Worm (Caenorhabditis elegans): ENCODE results near the gene fbxa-89.

The fbxa-89 gene

ce11 chrIII:12250114-12250792 lies 14.3 kb downstream of the fbxa-89 start, which contains the start of the genes tim-1 and Y75B8A.23 (continued):
- no peak for TF ChIP-seq F26F4.8 (GFP tag; conservative IDR thresholded peaks at IDR 0.05)
- peak; percentile 79 for TF ChIP-seq sdz-12 (GFP tag; optimal IDR thresholded peaks at IDR 0.05)
- peak; percentile 99 for TF ChIP-seq snpc-4 (tag; optimal IDR thresholded peaks at IDR 0.05)
- peak; percentile 92 for TF ChIP-seq nhr-28 (tag; optimal IDR thresholded peaks at IDR 0.05)
- TF ChIP-seq attf-4 (tag; optimal IDR thresholded peaks at IDR 0.05) = no peak
- TF ChIP-seq set-16 (GFP tag; IDR thresholded peaks at IDR 0.05) = peak; percentile 26; the same call in 1 of the 2 replicates
- no peak for TF ChIP-seq zag-1 (tag; optimal IDR thresholded peaks at IDR 0.05)

- TF ChIP-seq pha-4 (GFP tag; IDR thresholded peaks at IDR 0.05) (peak; percentile 12; the same call in 1 of the 2 replicates), pha-4 (tag; optimal IDR thresholded peaks at IDR 0.05) (no peak), pqm-1 (tag; optimal IDR thresholded peaks at IDR 0.05) (no peak)
Observed at ce11 chrIII:12251178-12251577, 15.2 kb downstream of the fbxa-89 start.

DNA sequence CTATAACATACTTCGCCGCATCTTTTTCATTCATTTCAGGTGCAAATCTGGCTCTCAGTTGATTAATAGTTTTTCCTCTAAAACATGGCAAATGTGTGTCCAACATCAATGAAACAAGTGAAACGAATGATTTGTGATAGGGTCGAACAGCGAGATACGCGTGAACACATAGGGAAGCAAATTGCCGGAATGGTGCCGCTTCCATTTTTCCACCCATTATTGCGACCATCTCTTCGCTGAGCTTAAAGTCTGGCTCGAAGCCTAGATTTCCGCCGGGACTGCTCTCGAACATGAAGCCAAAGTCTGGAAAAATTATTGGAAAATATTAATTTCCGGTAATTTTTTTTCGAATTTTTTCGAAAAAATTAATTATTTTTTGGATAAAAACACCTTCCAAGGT lies 17.4 kb downstream of the fbxa-89 start:
- TF ChIP-seq aha-1 (tag) (peak; percentile 91), arid-1 (GFP tag; conservative IDR thresholded peaks at IDR 0.05) (no peak), aly-2 (tag; optimal IDR thresholded peaks at IDR 0.05) (no peak)

- TF ChIP-seq F26F4.8 (GFP tag; conservative IDR thresholded peaks at IDR 0.05) = 0 out of 2 replicates have a peak, but pooled peaks have one; percentile 5
- TF ChIP-seq set-16 (GFP tag; IDR thresholded peaks at IDR 0.05) = peak; percentile 56
- TF ChIP-seq lin-38 (GFP tag; IDR thresholded peaks at IDR 0.05) = no peak
- TF ChIP-seq ama-1 (optimal IDR thresholded peaks at IDR 0.05) = no peak
Observed at ce11 chrIII:12259793-12260192, 23.8 kb downstream of the fbxa-89 start.

- TF ChIP-seq unc-62 (GFP tag; optimal IDR thresholded peaks at IDR 0.05 in 1 of 2) = peak in 1 of 2 experiments; percentile 93
- TF ChIP-seq unc-62 (tag; optimal IDR thresholded peaks at IDR 0.05) = no peak
- no peak for TF ChIP-seq zip-2 (tag; optimal IDR thresholded peaks at IDR 0.05)
- TF ChIP-seq aha-1 (tag) = peak; percentile 1
Observed at ce11 chrIII:12260413-12260812, 24.4 kb downstream of the fbxa-89 start.

DNA sequence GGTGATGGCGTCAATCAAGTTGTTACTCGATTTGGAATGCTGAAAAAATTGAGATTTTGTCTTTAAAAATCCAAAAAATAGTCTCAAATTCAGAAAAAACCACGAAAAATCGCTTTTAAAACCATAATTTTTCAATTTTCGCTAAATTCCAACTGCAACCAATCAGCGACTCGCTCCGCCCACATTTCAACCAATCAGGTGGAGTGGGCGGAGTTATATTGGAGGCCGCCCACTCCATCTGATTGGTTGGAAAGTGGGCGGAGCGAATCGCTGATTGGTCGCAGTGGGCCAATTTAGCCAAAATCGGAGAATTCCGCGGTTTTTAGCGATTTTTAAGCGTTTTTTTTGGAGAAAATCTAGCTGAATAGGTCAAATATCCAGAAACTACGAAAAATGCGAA lies 33.8 kb downstream of the fbxa-89 start:
- TF ChIP-seq fkh-10 (GFP tag; optimal IDR thresholded peaks at IDR 0.05) = no peak
- TF ChIP-seq F44E2.7 (GFP tag; IDR thresholded peaks at IDR 0.05) = no peak
- TF ChIP-seq vab-7 (GFP tag; IDR thresholded peaks at IDR 0.05) = no peak
- no peak for TF ChIP-seq ceh-44 (GFP tag; IDR thresholded peaks at IDR 0.05)
- no peak for TF ChIP-seq tag-97 (GFP tag; IDR thresholded peaks at IDR 0.05)
- no peak for TF ChIP-seq lin-15B (tag; optimal IDR thresholded peaks at IDR 0.05)
- TF ChIP-seq saeg-2 (GFP tag; IDR thresholded peaks at IDR 0.05) = no peak
- TF ChIP-seq hlh-30 (tag; optimal IDR thresholded peaks at IDR 0.05; ENCODE audit: insufficient read depth) = no peak

ce11 chrIII:12270391-12270790 lies 34.4 kb downstream of the fbxa-89 start:
- TF ChIP-seq ceh-44 (GFP tag; IDR thresholded peaks at IDR 0.05) = no peak
- TF ChIP-seq aly-2 (tag; optimal IDR thresholded peaks at IDR 0.05) = no peak
- no peak for TF ChIP-seq daf-19 (GFP tag; conservative IDR thresholded peaks at IDR 0.05)
- TF ChIP-seq nhr-48 (tag; optimal IDR thresholded peaks at IDR 0.05) = no peak
- TF ChIP-seq tra-1 (GFP tag; IDR thresholded peaks at IDR 0.05) = no peak
- no peak for TF ChIP-seq zip-2 (tag; optimal IDR thresholded peaks at IDR 0.05)
- no peak for TF ChIP-seq sdz-12 (GFP tag; optimal IDR thresholded peaks at IDR 0.05)
- TF ChIP-seq vab-7 (GFP tag; IDR thresholded peaks at IDR 0.05) = no peak
- TF ChIP-seq dmd-9 (GFP tag; IDR thresholded peaks at IDR 0.05) = no peak
- TF ChIP-seq nhr-237 (tag; optimal IDR thresholded peaks at IDR 0.05) = no peak
- no peak for TF ChIP-seq daf-16 (GFP tag; optimal IDR thresholded peaks at IDR 0.05)
- TF ChIP-seq daf-16 (tag; optimal IDR thresholded peaks at IDR 0.05) = no peak
- no peak for TF ChIP-seq lin-29 (GFP tag; IDR thresholded peaks at IDR 0.05)
- no peak for TF ChIP-seq zip-11 (GFP tag; IDR thresholded peaks at IDR 0.05)
- TF ChIP-seq snpc-4 (tag; optimal IDR thresholded peaks at IDR 0.05) = no peak
- TF ChIP-seq nhr-10 (tag; optimal IDR thresholded peaks at IDR 0.05) = no peak
- TF ChIP-seq ceh-32 (tag; optimal IDR thresholded peaks at IDR 0.05; ENCODE audit: poor library complexity) = no peak
